Worm (Caenorhabditis elegans) whole organism, late embryonic: Measurements from ENCODE around the gene dib-1.

Experiments used
- F13H6.1 ChIP-seq: sonication (generic microtip); optimal IDR thresholded peaks from 2 replicates; lab custom pipeline; 2016; ENCODE audit warnings: missing genetic modification characterization, missing compliant biosample characterization
- ama-1 ChIP-seq: fragments of 150-350 bp; optimal IDR thresholded peaks from 2 replicates; lab custom pipeline; 2014
- lim-6 ChIP-seq: sonication (generic microtip); optimal IDR thresholded peaks from 2 replicates; lab custom pipeline; 2016; ENCODE audit warnings: missing genetic modification characterization, missing compliant biosample characterization
- nhr-11 ChIP-seq: fragments of 150-350 bp; optimal IDR thresholded peaks from 2 replicates; lab custom pipeline; 2014; ENCODE audit warnings: missing biosample characterization, missing genetic modification characterization
- sox-4 ChIP-seq: sonication (generic microtip); optimal IDR thresholded peaks from 2 replicates; lab custom pipeline; 2017; ENCODE audit warnings: mild to moderate bottlenecking, missing genetic modification characterization, inconsistent platforms, missing compliant biosample characterization
- tbx-2 ChIP-seq: sonication (generic microtip); optimal IDR thresholded peaks from 2 replicates; lab custom pipeline; 2016; ENCODE audit warnings: missing genetic modification characterization, missing compliant biosample characterization

ce11 chrIV:2925591-2925990, 34.9 kb downstream of the dib-1 start, which contains the start of gene ubc-13:
- TF ChIP-seq lim-6: no peak
- TF ChIP-seq tbx-2 (tag; lab: Kevin White, UChicago): no peak
- no peak for TF ChIP-seq ama-1 (lab: Kevin White, UChicago)
- TF ChIP-seq sox-4 (tag; lab: Kevin White, UChicago): no peak
- TF ChIP-seq nhr-11 (tag; lab: Kevin White, UChicago): no peak
- no peak for TF ChIP-seq F13H6.1
